Fruit fly (Drosophila melanogaster) whole organism, embryonic: ENCODE results near the gene Fbw5.

Experiments
- Atf6 ChIP-seq: fragments of 200-800 bp; sonication (Bioruptor generic); IDR thresholded peaks from 2 replicates; pipeline ENCODE4 v1.3.6; 2022; ENCODE audit warnings: missing biosample characterization, missing genetic modification characterization
- Bteb2 ChIP-seq: fragments of 200-800 bp; sonication (Bioruptor generic); optimal IDR thresholded peaks from 2 replicates; lab custom pipeline; 2016; ENCODE audit warnings: missing biosample characterization, missing genetic modification characterization
- CG10267 ChIP-seq: fragments of 200-800 bp; sonication (Bioruptor generic); optimal IDR thresholded peaks from 2 replicates; lab custom pipeline; 2018; ENCODE audit warnings: missing biosample characterization, mild to moderate bottlenecking, missing genetic modification characterization, moderate library complexity
- CG10321 ChIP-seq: fragments of 200-800 bp; sonication (Bioruptor generic); IDR thresholded peaks from 2 replicates; pipeline ENCODE4 v1.3.6; 2022; ENCODE audit warnings: missing biosample characterization, missing genetic modification characterization
- CG10366 ChIP-seq: fragments of 200-800 bp; sonication (Bioruptor generic); IDR thresholded peaks from 2 replicates; pipeline ENCODE4 v1.3.6; 2022; ENCODE audit warnings: missing biosample characterization, missing genetic modification characterization
- CG15011 ChIP-seq: fragments of 200-800 bp; sonication (Bioruptor generic); optimal IDR thresholded peaks from 3 replicates; lab custom pipeline; 2018; ENCODE audit warnings: missing biosample characterization, mild to moderate bottlenecking, missing genetic modification characterization
- CG1529 ChIP-seq: fragments of 200-800 bp; sonication (Bioruptor generic); optimal IDR thresholded peaks from 3 replicates; lab custom pipeline; 2018; ENCODE audit warnings: missing biosample characterization, missing genetic modification characterization
- CG16779 ChIP-seq: fragments of 200-800 bp; sonication (Bioruptor generic); IDR thresholded peaks from 2 replicates; pipeline ENCODE4 v1.3.6; 2022; ENCODE audit warnings: missing biosample characterization, missing genetic modification characterization
- CG17361 ChIP-seq: fragments of 200-800 bp; sonication (Bioruptor generic); IDR thresholded peaks from 3 replicates; pipeline ENCODE4 v1.3.6; 2022; ENCODE audit warnings: missing biosample characterization, missing genetic modification characterization
- CG17385 ChIP-seq: fragments of 200-800 bp; sonication (Bioruptor generic); optimal IDR thresholded peaks from 3 replicates; lab custom pipeline; 2018; ENCODE audit warnings: missing biosample characterization, mild to moderate bottlenecking, missing genetic modification characterization
- CG18262 ChIP-seq: fragments of 200-800 bp; optimal IDR thresholded peaks from 3 replicates; lab custom pipeline; 2019; ENCODE audit warnings: missing biosample characterization, mild to moderate bottlenecking, missing genetic modification characterization, moderate library complexity
- CG1832 ChIP-seq: fragments of 200-800 bp; sonication (Bioruptor generic); optimal IDR thresholded peaks from 2 replicates; lab custom pipeline; 2017; ENCODE audit warnings: missing biosample characterization, mild to moderate bottlenecking, missing genetic modification characterization, inconsistent platforms
- CG18476 ChIP-seq: fragments of 200-800 bp; sonication (Bioruptor generic); optimal IDR thresholded peaks from 2 replicates; lab custom pipeline; 2016; ENCODE audit warnings: missing biosample characterization, mild to moderate bottlenecking, missing genetic modification characterization
- CG2116 ChIP-seq: fragments of 200-800 bp; sonication (Bioruptor generic); optimal IDR thresholded peaks from 3 replicates; lab custom pipeline; 2018; ENCODE audit warnings: missing biosample characterization, mild to moderate bottlenecking, missing genetic modification characterization
- CG34422 ChIP-seq: fragments of 200-800 bp; sonication (Bioruptor generic); IDR thresholded peaks from 3 replicates; pipeline ENCODE4 v1.3.6; 2022; ENCODE audit warnings: missing biosample characterization, missing genetic modification characterization
- CG4617 ChIP-seq: fragments of 200-800 bp; sonication (Bioruptor generic); optimal IDR thresholded peaks from 3 replicates; lab custom pipeline; 2016; ENCODE audit warnings: missing biosample characterization, missing genetic modification characterization, borderline replicate concordance
- CG5953 ChIP-seq: fragments of 200-800 bp; sonication (Bioruptor generic); IDR thresholded peaks from 2 replicates; pipeline ENCODE4 v1.3.6; 2022; ENCODE audit warnings: missing biosample characterization, missing genetic modification characterization
- CG6689 ChIP-seq: fragments of 200-800 bp; sonication (Bioruptor generic); IDR thresholded peaks from 2 replicates; pipeline ENCODE4 v1.3.6; 2022; ENCODE audit warnings: missing biosample characterization, missing genetic modification characterization
- CG8478 ChIP-seq: fragments of >200 bp; optimal IDR thresholded peaks from 2 replicates; lab custom pipeline; 2018
- CTCF ChIP-seq: fragments of 200-800 bp; sonication (Bioruptor generic); optimal IDR thresholded peaks from 2 replicates; lab custom pipeline; 2017; ENCODE audit warnings: missing biosample characterization, mild to moderate bottlenecking, missing genetic modification characterization, moderate library complexity
- D19A ChIP-seq: fragments of 200-800 bp; optimal IDR thresholded peaks from 3 replicates; lab custom pipeline; 2019; ENCODE audit warnings: missing biosample characterization, mild to moderate bottlenecking, missing genetic modification characterization, moderate library complexity
- D19B ChIP-seq: fragments of 200-800 bp; sonication (Bioruptor generic); optimal IDR thresholded peaks from 2 replicates; lab custom pipeline; 2017; ENCODE audit warnings: missing biosample characterization, mild to moderate bottlenecking, missing genetic modification characterization
- ERR ChIP-seq: fragments of 200-800 bp; sonication (Bioruptor generic); optimal IDR thresholded peaks from 2 replicates; lab custom pipeline; 2016; ENCODE audit warnings: missing biosample characterization, missing genetic modification characterization
- Gug ChIP-seq: fragments of 200-800 bp; sonication (Bioruptor generic); IDR thresholded peaks from 4 replicates; pipeline ENCODE4 v1.3.6; 2022; ENCODE audit warnings: missing biosample characterization, missing genetic modification characterization
- HLH4C ChIP-seq: fragments of 200-800 bp; sonication (Bioruptor generic); IDR thresholded peaks from 3 replicates; pipeline ENCODE4 v1.3.6; 2022; ENCODE audit warnings: missing biosample characterization, missing genetic modification characterization; ENCODE audit not compliant: partially characterized antibody
- HmgD ChIP-seq: fragments of 200-800 bp; sonication (Bioruptor generic); optimal IDR thresholded peaks from 3 replicates; lab custom pipeline; 2016; ENCODE audit warnings: missing biosample characterization, missing genetic modification characterization
- Kr ChIP-seq: fragments of 200-800 bp; sonication (Bioruptor generic); optimal IDR thresholded peaks from 2 replicates; lab custom pipeline; 2017; ENCODE audit warnings: missing biosample characterization, mild to moderate bottlenecking, missing genetic modification characterization
- Mes4 ChIP-seq: fragments of 200-800 bp; sonication (Bioruptor generic); optimal IDR thresholded peaks from 2 replicates; lab custom pipeline; 2016; ENCODE audit warnings: missing biosample characterization, missing genetic modification characterization
- NC2α ChIP-seq: fragments of 200-800 bp; sonication (Bioruptor generic); optimal IDR thresholded peaks from 2 replicates; lab custom pipeline; 2016; ENCODE audit warnings: missing biosample characterization, missing genetic modification characterization
- Opbp ChIP-seq: fragments of 200-800 bp; sonication (Bioruptor generic); IDR thresholded peaks from 3 replicates; pipeline ENCODE4 v1.3.6; 2022; ENCODE audit warnings: missing biosample characterization, missing genetic modification characterization; ENCODE audit not compliant: partially characterized antibody
- Scr ChIP-seq: fragments of 200-800 bp; sonication (Bioruptor generic); IDR thresholded peaks from 2 replicates; pipeline ENCODE4 v1.3.6; 2022; ENCODE audit warnings: missing biosample characterization, missing genetic modification characterization; ENCODE audit not compliant: partially characterized antibody
- Sin3A ChIP-seq: fragments of >200 bp; optimal IDR thresholded peaks from 2 replicates; lab custom pipeline; 2018
- Six4 ChIP-seq: fragments of 200-800 bp; sonication (Bioruptor generic); optimal IDR thresholded peaks from 2 replicates; lab custom pipeline; 2016; ENCODE audit warnings: missing biosample characterization, missing genetic modification characterization
- Sry-δ ChIP-seq: fragments of 200-800 bp; sonication (Bioruptor generic); optimal IDR thresholded peaks from 2 replicates; lab custom pipeline; 2016; ENCODE audit warnings: missing biosample characterization, missing genetic modification characterization
- aop ChIP-seq: fragments of 200-800 bp; sonication (Bioruptor generic); IDR thresholded peaks from 2 replicates; pipeline ENCODE4 v1.3.6; 2022; ENCODE audit warnings: missing biosample characterization, missing genetic modification characterization
- chn ChIP-seq: fragments of 200-800 bp; sonication (Bioruptor generic); optimal IDR thresholded peaks from 2 replicates; lab custom pipeline; 2016; ENCODE audit warnings: missing biosample characterization, missing genetic modification characterization
- dmrt99B ChIP-seq: fragments of 200-800 bp; sonication (Bioruptor generic); optimal IDR thresholded peaks from 2 replicates; lab custom pipeline; 2018; ENCODE audit warnings: missing biosample characterization, mild to moderate bottlenecking, missing genetic modification characterization, moderate library complexity
- esg ChIP-seq: fragments of 200-800 bp; sonication (Bioruptor generic); conservative IDR thresholded peaks from 2 replicates; pipeline ENCODE4 v1.3.6; 2022; ENCODE audit warnings: missing biosample characterization, missing genetic modification characterization
- fd3F ChIP-seq: fragments of 200-800 bp; sonication (Bioruptor generic); optimal IDR thresholded peaks from 2 replicates; lab custom pipeline; 2018; ENCODE audit warnings: missing biosample characterization, mild to moderate bottlenecking, missing genetic modification characterization, moderate library complexity
- kay ChIP-seq: fragments of 200-800 bp; sonication (Bioruptor generic); optimal IDR thresholded peaks from 2 replicates; lab custom pipeline; 2016; ENCODE audit warnings: missing biosample characterization, missing genetic modification characterization
- p53 ChIP-seq: fragments of 200-800 bp; sonication (Bioruptor generic); optimal IDR thresholded peaks from 2 replicates; lab custom pipeline; 2016; ENCODE audit warnings: missing biosample characterization, missing genetic modification characterization
- pan ChIP-seq, 4 experiments: fragments of >200 bp in 3 of 4; fragments of 200-800 bp in 1 of 4; sonication (Bioruptor generic) in 1 of 4; optimal IDR thresholded peaks in 3 of 4; IDR thresholded peaks in 1 of 4; 2 replicates each; pipeline versions ENCODE4 v1.3.6 to Lab custom; 2017 to 2022; ENCODE audit warnings: missing biosample characterization in 2 of 4, missing genetic modification characterization in 2 of 4, mixed read lengths in 1 of 4
- pho ChIP-seq: fragments of 200-800 bp; sonication (Bioruptor generic); optimal IDR thresholded peaks from 2 replicates; lab custom pipeline; 2016; ENCODE audit warnings: missing biosample characterization, missing genetic modification characterization
- pum ChIP-seq: fragments of 200-800 bp; sonication (Bioruptor generic); optimal IDR thresholded peaks from 2 replicates; lab custom pipeline; 2016; ENCODE audit warnings: missing biosample characterization, missing genetic modification characterization
- so ChIP-seq: fragments of 200-800 bp; sonication (Bioruptor generic); IDR thresholded peaks from 3 replicates; pipeline ENCODE4 v1.3.6; 2022; ENCODE audit warnings: missing biosample characterization, missing genetic modification characterization
- stwl ChIP-seq: fragments of 200-800 bp; sonication (Bioruptor generic); optimal IDR thresholded peaks from 3 replicates; lab custom pipeline; 2018; ENCODE audit warnings: missing biosample characterization, mild to moderate bottlenecking, missing genetic modification characterization, moderate library complexity
- toy ChIP-seq: fragments of 200-800 bp; sonication (Bioruptor generic); IDR thresholded peaks from 2 replicates; pipeline ENCODE4 v1.3.6; 2022; ENCODE audit warnings: missing biosample characterization, missing genetic modification characterization
- twi ChIP-seq: fragments of 200-800 bp; optimal IDR thresholded peaks from 2 replicates; lab custom pipeline; 2019; ENCODE audit warnings: missing biosample characterization, mild to moderate bottlenecking, missing genetic modification characterization, moderate library complexity
- vvl ChIP-seq: fragments of 200-800 bp; sonication (Bioruptor generic); IDR thresholded peaks from 2 replicates; pipeline ENCODE4 v1.3.6; 2022; ENCODE audit warnings: missing biosample characterization, missing genetic modification characterization
- wek ChIP-seq: fragments of 200-800 bp; sonication (Bioruptor generic); optimal IDR thresholded peaks from 3 replicates; lab custom pipeline; 2018; ENCODE audit warnings: missing biosample characterization, mild to moderate bottlenecking, missing genetic modification characterization, moderate library complexity
- zfh1 ChIP-seq: fragments of 200-800 bp; sonication (Bioruptor generic); IDR thresholded peaks from 3 replicates; pipeline ENCODE4 v1.3.6; 2022; ENCODE audit warnings: missing biosample characterization, missing genetic modification characterization

The Fbw5 gene

DNA sequence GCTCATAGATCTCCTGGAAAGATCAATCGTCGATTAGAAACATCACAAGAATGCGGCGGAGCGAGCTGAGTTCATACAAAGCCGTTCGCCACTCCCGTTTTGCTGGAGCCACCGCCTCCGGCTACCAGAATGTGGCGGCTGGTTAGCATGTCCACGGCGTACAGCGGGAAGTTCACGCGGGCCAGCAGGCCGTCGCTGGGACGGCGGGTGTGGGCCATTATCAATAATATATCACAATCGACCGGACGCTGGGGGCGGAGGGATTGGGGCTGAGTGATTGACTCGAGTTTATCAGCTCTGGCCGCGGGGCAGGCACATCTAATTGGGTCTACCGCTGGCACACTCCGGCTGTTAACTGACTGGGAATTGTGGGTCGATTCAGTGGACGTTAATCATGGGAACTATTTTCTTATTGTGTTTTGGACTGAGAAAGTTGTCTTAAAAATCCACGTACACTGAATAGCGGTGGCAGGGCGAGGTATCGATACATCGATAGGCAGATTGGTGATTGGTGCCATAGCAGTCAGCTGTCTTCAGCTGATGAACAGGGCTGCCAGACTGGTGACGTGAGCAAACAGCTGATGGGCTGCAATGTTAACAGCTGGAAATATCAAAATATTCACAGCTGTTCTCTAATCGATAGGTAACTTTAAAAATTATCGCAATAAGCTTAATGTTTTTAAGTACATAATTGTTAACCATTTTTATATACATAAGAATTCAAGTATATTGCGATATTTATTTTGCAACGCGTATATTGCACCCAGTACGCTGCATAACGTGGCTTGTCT is 32.9 kb upstream of the Fbw5 start, which contains the start of gene CG9175 (continued):
- no peak for TF ChIP-seq so
- no peak for TF ChIP-seq Kr (GFP tag; lab: Kevin White, UChicago)
- peak; percentile 91 for TF ChIP-seq HLH4C (GFP tag; lab: Robert Waterston, UW)
- TF ChIP-seq pum (GFP tag; lab: Kevin White, UChicago) = no peak
- no peak for TF ChIP-seq CG18476 (GFP tag; lab: Kevin White, UChicago)
- no peak for TF ChIP-seq Six4 (GFP tag; lab: Kevin White, UChicago)
- no peak for TF ChIP-seq dmrt99B (tag; lab: Kevin White, UChicago)
- peak; percentile 69 for TF ChIP-seq pho (GFP tag; lab: Kevin White, UChicago)
- no peak for TF ChIP-seq CG1832
- no peak for TF ChIP-seq CG16779 (GFP tag; lab: Robert Waterston, UW)
- TF ChIP-seq CG17385 = no peak
- TF ChIP-seq fd3F = no peak
- TF ChIP-seq aop (GFP tag; lab: Robert Waterston, UW) = no peak
- TF ChIP-seq chn (GFP tag; lab: Kevin White, UChicago) = peak; percentile 30
- TF ChIP-seq kay (GFP tag; lab: Kevin White, UChicago) = no peak
- no peak; the same call in 3 of the 4 replicates for TF ChIP-seq Gug (GFP tag; lab: Robert Waterston, UW)
- TF ChIP-seq Sry-δ (GFP tag; lab: Kevin White, UChicago) = peak; percentile 99
- TF ChIP-seq Sin3A (lab: Kevin White, UChicago) = peak; percentile 73
- no peak for TF ChIP-seq CG15011 (GFP tag; lab: Kevin White, UChicago)
- no peak for TF ChIP-seq twi (tag; lab: Kevin White, UChicago)
- no peak for TF ChIP-seq CG10321 (GFP tag; lab: Robert Waterston, UW)
- TF ChIP-seq pan (optimal IDR thresholded peaks at IDR 0.05; lab: Kevin White, UChicago) = no peak
- TF ChIP-seq pan (GFP tag; optimal IDR thresholded peaks at IDR 0.05 in 1 of 2, IDR thresholded peaks at IDR 0.05 in 1 of 2) = no peak
- no peak for TF ChIP-seq toy (GFP tag; lab: Robert Waterston, UW)
- TF ChIP-seq stwl (tag; lab: Kevin White, UChicago) = peak; percentile 94
- no peak for TF ChIP-seq CG1529 (GFP tag; lab: Kevin White, UChicago)
- peak; percentile 97 for TF ChIP-seq Opbp (GFP tag; lab: Robert Waterston, UW)
- no peak for TF ChIP-seq D19B (GFP tag; lab: Kevin White, UChicago)
- TF ChIP-seq ERR (GFP tag; lab: Kevin White, UChicago) = peak; percentile 42
- TF ChIP-seq vvl = peak; percentile 55; the same call in 1 of the 2 replicates
- TF ChIP-seq Scr (GFP tag; lab: Robert Waterston, UW) = peak; percentile 93
- TF ChIP-seq CTCF (GFP tag; lab: Kevin White, UChicago) = no peak
- TF ChIP-seq Mes4 (GFP tag; lab: Kevin White, UChicago) = no peak
- TF ChIP-seq CG8478 (lab: Kevin White, UChicago) = no peak
- TF ChIP-seq zfh1 = peak; percentile 4; the same call in 1 of the 3 replicates
- peak; percentile 19; the same call in 1 of the 3 replicates for TF ChIP-seq CG17361
- TF ChIP-seq CG6689 (GFP tag; lab: Robert Waterston, UW) = no peak
- TF ChIP-seq NC2α (GFP tag; lab: Kevin White, UChicago) = no peak
- TF ChIP-seq CG5953 (GFP tag; lab: Robert Waterston, UW) = no peak
- peak; percentile 96 for TF ChIP-seq CG4617 (GFP tag; lab: Kevin White, UChicago)
- no peak for TF ChIP-seq Bteb2 (GFP tag; lab: Kevin White, UChicago)
- no peak for TF ChIP-seq esg
- TF ChIP-seq CG10267 (tag; lab: Kevin White, UChicago) = peak; percentile 59
- TF ChIP-seq CG10366 (GFP tag; lab: Robert Waterston, UW) = no peak; the same call in 1 of the 2 replicates
- TF ChIP-seq Atf6 = no peak
- TF ChIP-seq CG2116 (GFP tag; lab: Kevin White, UChicago) = peak; percentile 78
- TF ChIP-seq p53 (GFP tag; lab: Kevin White, UChicago) = peak; percentile 44
- TF ChIP-seq CG34422 (GFP tag; lab: Robert Waterston, UW) = peak; percentile 81
- peak; percentile 22 for TF ChIP-seq CG18262 (tag; lab: Kevin White, UChicago)
- peak; percentile 23 for TF ChIP-seq wek (GFP tag; lab: Kevin White, UChicago)
- TF ChIP-seq D19A = no peak
- peak; percentile 73 for TF ChIP-seq HmgD (GFP tag; lab: Kevin White, UChicago)
